Worm (Caenorhabditis elegans) whole organism, mixed stage, embryonic: Measurements from ENCODE around the gene delm-1.

Experiments
- M03D4.4 ChIP-seq: sonication (generic microtip); optimal IDR thresholded peaks from 2 replicates; lab custom pipeline; 2017; ENCODE audit warnings: mild to moderate bottlenecking, missing genetic modification characterization, missing compliant biosample characterization
- bed-3 ChIP-seq: fragments of 200-800 bp; sonication (Bioruptor generic); optimal IDR thresholded peaks from 3 replicates; lab custom pipeline; 2018; ENCODE audit warnings: mild to moderate bottlenecking, missing genetic modification characterization, moderate library complexity, missing compliant biosample characterization
- blmp-1 ChIP-seq: fragments of 150-350 bp; optimal IDR thresholded peaks from 2 replicates; lab custom pipeline; 2014; ENCODE audit warnings: missing biosample characterization, missing genetic modification characterization
- ceh-39 ChIP-seq: fragments of 150-350 bp; optimal IDR thresholded peaks from 2 replicates; lab custom pipeline; 2014; ENCODE audit warnings: missing biosample characterization, missing genetic modification characterization
- ceh-43 ChIP-seq: fragments of 200-800 bp; sonication (Bioruptor generic); optimal IDR thresholded peaks from 2 replicates; lab custom pipeline; 2018; ENCODE audit warnings: mild to moderate bottlenecking, missing genetic modification characterization, moderate library complexity, missing compliant biosample characterization
- ceh-83 ChIP-seq: fragments of 200-800 bp; sonication (Bioruptor generic); optimal IDR thresholded peaks from 2 replicates; lab custom pipeline; 2018; ENCODE audit warnings: mild to moderate bottlenecking, missing genetic modification characterization, missing compliant biosample characterization
- ces-1 ChIP-seq: fragments of 150-350 bp; optimal IDR thresholded peaks from 2 replicates; lab custom pipeline; 2014; ENCODE audit warnings: missing biosample characterization, missing genetic modification reagents, missing genetic modification characterization
- cnd-1 ChIP-seq: fragments of 200-800 bp; sonication (Bioruptor generic); optimal IDR thresholded peaks from 2 replicates; lab custom pipeline; 2018; ENCODE audit warnings: mild to moderate bottlenecking, missing genetic modification characterization, missing compliant biosample characterization
- drap-1 ChIP-seq: fragments of 200-800 bp; sonication (Bioruptor generic); optimal IDR thresholded peaks from 3 replicates; lab custom pipeline; 2018; ENCODE audit warnings: mild to moderate bottlenecking, missing genetic modification characterization, missing compliant biosample characterization
- elt-1 ChIP-seq: sonication (generic microtip); optimal IDR thresholded peaks from 2 replicates; lab custom pipeline; 2017; ENCODE audit warnings: missing genetic modification characterization, mild to moderate bottlenecking, missing compliant biosample characterization, antibody characterized with exemption, moderate library complexity, borderline replicate concordance; ENCODE audit not compliant: insufficient read depth
- elt-3 ChIP-seq: fragments of 150-350 bp; optimal IDR thresholded peaks from 2 replicates; lab custom pipeline; 2014; ENCODE audit warnings: missing biosample characterization, missing genetic modification characterization
- flh-1 ChIP-seq: fragments of 200-800 bp; sonication (Bioruptor generic); optimal IDR thresholded peaks from 2 replicates; lab custom pipeline; 2018; ENCODE audit warnings: mild to moderate bottlenecking, missing genetic modification characterization, moderate library complexity, missing compliant biosample characterization
- hlh-1 ChIP-seq: fragments of 150-350 bp; optimal IDR thresholded peaks from 2 replicates; lab custom pipeline; 2014; ENCODE audit warnings: missing biosample characterization, missing genetic modification reagents, missing genetic modification characterization
- lin-13 ChIP-seq: fragments of 150-350 bp; optimal IDR thresholded peaks from 2 replicates; lab custom pipeline; 2014; ENCODE audit warnings: missing biosample characterization, missing genetic modification characterization
- lin-32 ChIP-seq: fragments of 200-800 bp; sonication (Bioruptor generic); optimal IDR thresholded peaks from 2 replicates; lab custom pipeline; 2018; ENCODE audit warnings: mild to moderate bottlenecking, missing genetic modification characterization, missing compliant biosample characterization
- lsy-2 ChIP-seq: fragments of 150-350 bp; optimal IDR thresholded peaks from 2 replicates; lab custom pipeline; 2014; ENCODE audit warnings: missing biosample characterization, missing genetic modification characterization
- mab-5 ChIP-seq: fragments of 150-350 bp; optimal IDR thresholded peaks from 2 replicates; lab custom pipeline; 2014; ENCODE audit warnings: missing biosample characterization, missing genetic modification characterization
- mep-1 ChIP-seq: fragments of 150-350 bp; optimal IDR thresholded peaks from 2 replicates; lab custom pipeline; 2017; ENCODE audit warnings: missing biosample characterization, missing genetic modification reagents, missing genetic modification characterization, inconsistent platforms
- nhr-2 ChIP-seq: fragments of 150-350 bp; optimal IDR thresholded peaks from 2 replicates; lab custom pipeline; 2014; ENCODE audit warnings: missing biosample characterization, missing genetic modification characterization
- nhr-237 ChIP-seq: fragments of 150-350 bp; optimal IDR thresholded peaks from 2 replicates; lab custom pipeline; 2014; ENCODE audit warnings: missing biosample characterization, missing genetic modification characterization
- nhr-28 ChIP-seq: fragments of 150-350 bp; optimal IDR thresholded peaks from 2 replicates; lab custom pipeline; 2014; ENCODE audit warnings: missing biosample characterization, missing genetic modification characterization
- nhr-76 ChIP-seq: sonication (generic microtip); optimal IDR thresholded peaks from 2 replicates; lab custom pipeline; 2017; ENCODE audit warnings: missing biosample characterization, missing genetic modification characterization
- pha-4 ChIP-seq: fragments of 150-350 bp; optimal IDR thresholded peaks from 2 replicates; lab custom pipeline; 2018; ENCODE audit warnings: missing biosample characterization, missing genetic modification reagents, missing genetic modification characterization
- snpc-4 ChIP-seq: fragments of 150-350 bp; optimal IDR thresholded peaks from 2 replicates; lab custom pipeline; 2014; ENCODE audit warnings: missing biosample characterization, missing genetic modification characterization
- sptf-1 ChIP-seq: sonication (generic microtip); optimal IDR thresholded peaks from 2 replicates; lab custom pipeline; 2017; ENCODE audit warnings: mild to moderate bottlenecking, missing genetic modification characterization, moderate library complexity, missing compliant biosample characterization
- unc-120 ChIP-seq: sonication (generic microtip); optimal IDR thresholded peaks from 2 replicates; lab custom pipeline; 2017; ENCODE audit warnings: missing genetic modification characterization, missing compliant biosample characterization; ENCODE audit not compliant: poor library complexity, severe bottlenecking
- unc-39 ChIP-seq: fragments of 150-350 bp; optimal IDR thresholded peaks from 2 replicates; lab custom pipeline; 2014; ENCODE audit warnings: missing biosample characterization, missing genetic modification characterization
- unc-62 ChIP-seq: fragments of 150-350 bp; optimal IDR thresholded peaks from 2 replicates; lab custom pipeline; 2014; ENCODE audit warnings: missing biosample characterization, missing genetic modification reagents, missing genetic modification characterization
- ztf-11 ChIP-seq: fragments of 150-350 bp; optimal IDR thresholded peaks from 2 replicates; lab custom pipeline; 2014; ENCODE audit warnings: missing biosample characterization, missing genetic modification characterization

The delm-1 gene

ce11 chrIV:9107464-9107863 is 27.8 kb downstream of the delm-1 start (continued):
- TF ChIP-seq blmp-1 (tag; lab: Kevin White, UChicago) = no peak
- TF ChIP-seq nhr-76 = no peak
- peak; percentile 83 for TF ChIP-seq mep-1 (tag; lab: Kevin White, UChicago)
- TF ChIP-seq cnd-1 (tag; lab: Kevin White, UChicago) = peak; percentile 17
- TF ChIP-seq hlh-1 (tag; lab: Kevin White, UChicago) = peak; percentile 100
- TF ChIP-seq unc-120 (tag; lab: Kevin White, UChicago) = peak; percentile 27
- TF ChIP-seq lsy-2 = peak; percentile 24
- no peak for TF ChIP-seq sptf-1 (tag; lab: Kevin White, UChicago)
- TF ChIP-seq unc-39 (tag; lab: Kevin White, UChicago) = no peak
- TF ChIP-seq, all 35 proteins: peak for 13

- TF ChIP-seq mab-5 = peak; percentile 6
- TF ChIP-seq lin-32 = no peak
These were observed 30.9 kb downstream of the delm-1 start, which contains the start of the genes C01F6.14 and fem-3 for ce11 chrIV:9104071-9105016. C01F6.14 (minus strand) TSS chrIV:9104121. fem-3 (plus strand) TSS chrIV:9104966.

- no peak for TF ChIP-seq unc-62 (GFP tag; lab: Kevin White, UChicago)
- TF ChIP-seq ceh-83 (GFP tag; lab: Kevin White, UChicago) = no peak
- TF ChIP-seq nhr-28 (tag; lab: Kevin White, UChicago) = no peak
- no peak for TF ChIP-seq ztf-11
- no peak for TF ChIP-seq mep-1 (tag; lab: Kevin White, UChicago)
- TF ChIP-seq elt-3 (tag; lab: Kevin White, UChicago) = no peak
- TF ChIP-seq elt-1 (tag; lab: Kevin White, UChicago) = no peak
- TF ChIP-seq lin-32 = no peak
- no peak for TF ChIP-seq blmp-1 (tag; lab: Kevin White, UChicago)
- TF ChIP-seq flh-1 (GFP tag; lab: Kevin White, UChicago) = no peak
- no peak for TF ChIP-seq bed-3 (GFP tag; lab: Kevin White, UChicago)
- no peak for TF ChIP-seq hlh-1 (tag; lab: Kevin White, UChicago)
- TF ChIP-seq pha-4 (tag; lab: Kevin White, UChicago) = no peak
- TF ChIP-seq drap-1 (GFP tag; lab: Kevin White, UChicago) = no peak
- TF ChIP-seq mab-5 = no peak
- TF ChIP-seq unc-39 (tag; lab: Kevin White, UChicago) = no peak
- no peak for TF ChIP-seq snpc-4 (tag; lab: Kevin White, UChicago)
- TF ChIP-seq M03D4.4 (tag; lab: Kevin White, UChicago) = no peak
- TF ChIP-seq ceh-39 (tag; lab: Kevin White, UChicago) = no peak
- TF ChIP-seq, all 35 proteins: peak for 0
These were observed 34.4 kb downstream of the delm-1 start for ce11 chrIV:9100835-9101234.

DNA sequence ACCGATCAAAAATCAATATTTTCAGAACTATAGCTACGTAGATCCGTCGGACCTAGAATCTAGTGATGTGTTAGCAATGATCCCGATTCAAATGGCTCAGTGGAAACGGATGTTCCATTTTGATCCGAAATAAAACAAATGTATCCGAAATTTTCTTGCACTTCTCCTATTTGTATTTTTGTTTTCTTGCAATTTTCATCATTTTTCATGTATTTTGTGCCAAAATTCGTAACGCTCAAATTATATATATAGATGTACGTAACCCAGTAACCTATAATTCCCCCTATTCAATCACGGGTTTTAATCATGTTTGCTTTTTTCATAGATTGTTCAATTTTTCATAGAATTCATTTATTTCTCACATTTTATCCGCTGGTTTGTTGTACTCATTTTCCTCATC is 36.3 kb downstream of the delm-1 start, which contains the start of gene gldi-10:
Gene gldi-10, plus strand, starts transcription at position 301 of the 400 bp plus-strand sequence.
- TF ChIP-seq unc-120 (tag; lab: Kevin White, UChicago) (no peak), nhr-2 (tag; lab: Kevin White, UChicago) (no peak), elt-1 (tag; lab: Kevin White, UChicago) (no peak), hlh-1 (tag; lab: Kevin White, UChicago) (no peak), lin-13 (tag; lab: Kevin White, UChicago) (no peak), ztf-11 (no peak)

DNA sequence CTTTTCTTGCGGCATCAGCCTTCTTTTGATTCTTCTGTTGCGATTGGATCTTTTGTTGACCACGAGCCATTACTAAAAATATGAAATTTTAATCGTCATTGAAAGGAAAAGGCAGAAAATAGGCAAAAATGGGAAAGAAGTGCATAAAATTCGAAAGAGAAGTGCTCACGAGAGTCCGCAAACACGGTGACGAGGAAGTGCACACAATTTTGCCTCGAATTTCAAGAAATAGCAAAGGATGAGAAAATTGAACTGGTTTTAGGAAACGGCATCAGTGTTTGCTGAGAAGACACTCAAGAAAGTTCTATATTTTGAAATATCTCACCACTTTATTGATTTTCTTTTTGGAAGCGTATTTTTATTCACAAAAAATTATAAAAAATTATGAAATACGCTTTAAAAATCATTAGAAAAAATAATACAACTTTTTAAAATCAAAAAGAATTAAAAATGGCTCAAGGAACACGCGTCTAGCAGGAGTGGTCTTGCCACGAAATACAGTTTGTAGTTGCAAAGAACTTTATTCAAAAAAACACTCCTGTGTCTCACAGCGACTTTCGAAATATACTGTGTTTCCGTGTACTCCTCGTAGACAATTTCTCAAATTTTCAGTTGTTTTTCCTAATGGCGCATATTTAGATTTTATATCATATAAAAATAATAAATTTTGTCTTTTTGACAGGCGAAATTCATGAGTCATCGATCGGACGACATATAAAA is 39.0 kb downstream of the delm-1 start, which contains the start of the genes znf-706 and cpna-3:
Gene znf-706, minus strand, starts transcription at position 72 of the 720 bp plus-strand sequence.
Gene cpna-3, plus strand, starts transcription at position 683 of the 720 bp plus-strand sequence.
- no peak for TF ChIP-seq flh-1 (GFP tag; lab: Kevin White, UChicago)
- no peak for TF ChIP-seq nhr-237
- TF ChIP-seq ces-1 (GFP tag; lab: Kevin White, UChicago) = peak; percentile 7
- TF ChIP-seq M03D4.4 (tag; lab: Kevin White, UChicago) = no peak
- TF ChIP-seq ceh-43 = no peak
- peak; percentile 4 for TF ChIP-seq unc-120 (tag; lab: Kevin White, UChicago)
- TF ChIP-seq ceh-39 (tag; lab: Kevin White, UChicago) = no peak
- peak; percentile 3 for TF ChIP-seq hlh-1 (tag; lab: Kevin White, UChicago)
- TF ChIP-seq nhr-76 = no peak
